Worm (Caenorhabditis elegans): Measurements from ENCODE around the gene twk-18.
A peak's percentile ranks its signal among the peaks of the same experiment; 100 is the strongest.

twk-18 gene

DNA sequence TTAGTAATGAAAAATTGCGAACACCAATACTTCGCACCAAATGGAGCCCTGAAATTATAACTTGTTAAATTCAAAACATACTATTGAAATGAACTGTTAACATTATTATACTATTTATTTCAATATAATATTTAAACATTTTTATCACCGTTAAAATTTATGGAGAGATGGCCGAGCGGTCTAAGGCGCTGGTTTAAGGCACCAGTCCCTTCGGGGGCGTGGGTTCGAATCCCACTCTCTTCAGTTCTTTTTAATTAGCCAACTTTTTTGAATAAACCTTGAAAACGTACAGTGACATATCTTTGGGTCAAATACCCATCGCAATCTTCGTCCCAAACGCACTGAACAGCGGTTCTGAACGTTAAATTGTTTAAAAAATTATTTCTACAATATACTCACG is 48.5 kb upstream of the twk-18 start (continued):
- TF ChIP-seq Y53F4B.3 (GFP tag; IDR thresholded peaks at IDR 0.05) (no peak), hlh-26 (GFP tag; conservative IDR thresholded peaks at IDR 0.05) (no peak), F57C9.4 (tag; optimal IDR thresholded peaks at IDR 0.05) (peak; percentile 6), lin-35 (GFP tag; optimal IDR thresholded peaks at IDR 0.05) (peak in 1 of 3 experiments; percentile 11), Y53G8AR.9 (GFP tag; conservative IDR thresholded peaks at IDR 0.05) (no peak; the same call in 1 of the 2 replicates), hsf-1 (GFP tag; IDR thresholded peaks at IDR 0.05) (no peak), ceh-79 (tag; optimal IDR thresholded peaks at IDR 0.05) (peak; percentile 4), attf-5 (GFP tag; optimal IDR thresholded peaks at IDR 0.05) (no peak), tbp1 (GFP tag; optimal IDR thresholded peaks at IDR 0.05) (peak; percentile 89), mes-4 (tag; optimal IDR thresholded peaks at IDR 0.05) (peak; percentile 33), F55B11.4 (tag; optimal IDR thresholded peaks at IDR 0.05; ENCODE audit: borderline replicate concordance, insufficient read depth) (no peak), sptf-2 (GFP tag; optimal IDR thresholded peaks at IDR 0.05) (no peak), snpc-3.4 (tag; optimal IDR thresholded peaks at IDR 0.05) (peak; percentile 65), nhr-90 (tag; optimal IDR thresholded peaks at IDR 0.05) (peak; percentile 59), cebp-1 (GFP tag; IDR thresholded peaks at IDR 0.05) (no peak), cebp-1 (tag; optimal IDR thresholded peaks at IDR 0.05) (peak; percentile 43), ccch-3 (GFP tag; optimal IDR thresholded peaks at IDR 0.05) (no peak), ceh-100 (GFP tag; IDR thresholded peaks at IDR 0.05) (no peak), Y95B8A.8 (GFP tag; IDR thresholded peaks at IDR 0.05) (no peak), fkh-3 (tag; optimal IDR thresholded peaks at IDR 0.05) (peak; percentile 45), ZK185.1 (tag; optimal IDR thresholded peaks at IDR 0.05; ENCODE audit: poor library complexity, severe bottlenecking) (peak; percentile 17), ztf-28 (GFP tag; IDR thresholded peaks at IDR 0.05) (no peak), sea-2 (GFP tag; IDR thresholded peaks at IDR 0.05) (no peak), dox-1 (GFP tag; IDR thresholded peaks at IDR 0.05) (peak; percentile 46; the same call in 1 of the 2 replicates), F10E7.11 (tag; optimal IDR thresholded peaks at IDR 0.05) (no peak), lin-54 (GFP tag; optimal IDR thresholded peaks at IDR 0.05) (peak; percentile 39), zfh-2 (GFP tag; conservative IDR thresholded peaks at IDR 0.05) (no peak), lin-26 (GFP tag; IDR thresholded peaks at IDR 0.05) (peak; percentile 75; the same call in 1 of the 2 replicates), attf-3 (GFP tag; conservative IDR thresholded peaks at IDR 0.05) (no peak), F49E8.2 (tag; optimal IDR thresholded peaks at IDR 0.05; ENCODE audit: insufficient read depth) (no peak), dpff-1 (tag; optimal IDR thresholded peaks at IDR 0.05) (no peak), him-1 (tag; optimal IDR thresholded peaks at IDR 0.05) (peak; percentile 68), nhr-120 (GFP tag; IDR thresholded peaks at IDR 0.05) (0 out of 2 replicates have a peak, but pooled peaks have one; percentile 26), rpc-1 (optimal IDR thresholded peaks at IDR 0.05) (peak; percentile 82), rpc-1 (tag; optimal IDR thresholded peaks at IDR 0.05) (peak; percentile 91), hmg-1.2 (GFP tag; IDR thresholded peaks at IDR 0.05) (peak; percentile 53), K12H6.12 (tag; optimal IDR thresholded peaks at IDR 0.05) (no peak), sdz-38 (tag; optimal IDR thresholded peaks at IDR 0.05) (no peak), ztf-26 (tag; optimal IDR thresholded peaks at IDR 0.05) (peak; percentile 41), Y79H2A.3 (GFP tag; conservative IDR thresholded peaks at IDR 0.05) (no peak), ztf-18 (tag; optimal IDR thresholded peaks at IDR 0.05) (peak; percentile 62), gei-17 (GFP tag; optimal IDR thresholded peaks at IDR 0.05) (no peak), dpl-1 (GFP tag; optimal IDR thresholded peaks at IDR 0.05) (no peak), efl-1 (GFP tag; optimal IDR thresholded peaks at IDR 0.05) (peak; percentile 8), pha-4 (tag; optimal IDR thresholded peaks at IDR 0.05) (no peak), rcor-1 (GFP tag; IDR thresholded peaks at IDR 0.05) (0 out of 2 replicates have a peak, but pooled peaks have one; percentile 24), snpc-1.1 (tag; optimal IDR thresholded peaks at IDR 0.05; ENCODE audit: insufficient read depth) (peak; percentile 25), madf-10 (tag; optimal IDR thresholded peaks at IDR 0.05) (peak; percentile 56), rec-8 (tag; optimal IDR thresholded peaks at IDR 0.05) (peak; percentile 36 to 50)

All from whole organism, young adult.